Worm (Caenorhabditis elegans): ENCODE results near the gene bath-28.

DNA sequence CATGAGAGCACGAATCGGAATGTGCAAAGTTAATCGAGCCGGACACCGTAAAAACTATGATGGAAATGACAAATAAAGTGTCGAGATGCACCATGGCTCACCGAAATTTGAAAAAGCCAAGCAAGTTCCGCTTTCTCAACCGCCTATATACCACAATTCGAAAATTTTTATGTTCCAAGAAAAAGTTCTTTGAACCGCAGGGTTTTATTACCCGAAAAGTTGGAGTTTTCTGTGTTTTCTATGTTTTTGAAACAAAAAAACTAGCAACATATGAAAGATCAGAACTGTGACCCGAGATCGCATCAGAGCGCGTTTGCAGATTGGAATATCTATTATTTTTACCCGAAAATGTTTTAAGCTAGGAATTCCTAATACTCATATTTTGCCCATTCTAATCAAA lies 17.7 kb downstream of the bath-28 start, which contains the start of gene Y46D2A.3:
- no peak for TF ChIP-seq pha-4 (GFP tag; IDR thresholded peaks at IDR 0.05)
- no peak for TF ChIP-seq pha-4 (tag; optimal IDR thresholded peaks at IDR 0.05)
- no peak for TF ChIP-seq hmg-1.1 (GFP tag; IDR thresholded peaks at IDR 0.05)
- TF ChIP-seq nhr-11 (tag; optimal IDR thresholded peaks at IDR 0.05): no peak
- TF ChIP-seq ceh-82 (tag; optimal IDR thresholded peaks at IDR 0.05): no peak
- no peak for TF ChIP-seq unc-62 (GFP tag; optimal IDR thresholded peaks at IDR 0.05 in 1 of 2)
- TF ChIP-seq unc-62 (tag; optimal IDR thresholded peaks at IDR 0.05): no peak
- TF ChIP-seq lir-3 (tag; optimal IDR thresholded peaks at IDR 0.05): no peak
